Fruit fly (Drosophila melanogaster): ENCODE data around the gene Krn.
A peak's percentile ranks its signal among the peaks of the same experiment; 100 is the strongest.

Krn gene

dm6 chr3L:17657728-17658379, 3.8 kb upstream of the Krn start (continued):
- TF ChIP-seq CG2678 (tag; optimal IDR thresholded peaks at IDR 0.05) (peak; percentile 62), Hmr (GFP tag; optimal IDR thresholded peaks at IDR 0.05) (peak; percentile 43), BEAF-32 (GFP tag; optimal IDR thresholded peaks at IDR 0.05) (no peak), gcm (GFP tag; optimal IDR thresholded peaks at IDR 0.05) (peak; percentile 32), CG12071 (GFP tag; optimal IDR thresholded peaks at IDR 0.05) (no peak), ash1 (GFP tag; optimal IDR thresholded peaks at IDR 0.05) (no peak), sd (tag; optimal IDR thresholded peaks at IDR 0.05) (no peak), CG8359 (GFP tag; optimal IDR thresholded peaks at IDR 0.05; ENCODE audit: borderline replicate concordance) (peak; percentile 29), HmgZ (tag; optimal IDR thresholded peaks at IDR 0.05) (peak; percentile 34), CG17385 (GFP tag; optimal IDR thresholded peaks at IDR 0.05) (peak; percentile 17), peb (GFP tag; IDR thresholded peaks at IDR 0.05) (no peak), Mes4 (GFP tag; optimal IDR thresholded peaks at IDR 0.05) (no peak), E2f1 (GFP tag; IDR thresholded peaks at IDR 0.05) (no peak), chinmo (GFP tag; IDR thresholded peaks at IDR 0.05; ENCODE audit: partially characterized antibody) (no peak), CG17612 (GFP tag; IDR thresholded peaks at IDR 0.05) (no peak), CG7928 (GFP tag; optimal IDR thresholded peaks at IDR 0.05) (no peak), sug (tag; optimal IDR thresholded peaks at IDR 0.05) (peak; percentile 95), twi (tag; optimal IDR thresholded peaks at IDR 0.05) (no peak), Hr51 (GFP tag; optimal IDR thresholded peaks at IDR 0.05) (peak in 1 of 2 experiments; percentile 59), Mad (GFP tag; optimal IDR thresholded peaks at IDR 0.05) (no peak), PHDP (tag; optimal IDR thresholded peaks at IDR 0.05) (peak; percentile 59), bigmax (GFP tag; optimal IDR thresholded peaks at IDR 0.05) (no peak), B-H2 (GFP tag; optimal IDR thresholded peaks at IDR 0.05) (no peak), Dip3 (GFP tag; optimal IDR thresholded peaks at IDR 0.05) (peak; percentile 16), CG12299 (tag; optimal IDR thresholded peaks at IDR 0.05) (no peak), CG13624 (GFP tag; optimal IDR thresholded peaks at IDR 0.05) (no peak), CG30431 (GFP tag; optimal IDR thresholded peaks at IDR 0.05) (peak; percentile 14), CG31441 (GFP tag; IDR thresholded peaks at IDR 0.05) (no peak), fd96Cb (tag; optimal IDR thresholded peaks at IDR 0.05) (peak; percentile 48), D19A (tag; optimal IDR thresholded peaks at IDR 0.05) (peak; percentile 56), p53 (GFP tag; optimal IDR thresholded peaks at IDR 0.05) (no peak), hth (optimal IDR thresholded peaks at IDR 0.05) (no peak), pb (GFP tag; optimal IDR thresholded peaks at IDR 0.05) (no peak), CG15269 (tag; optimal IDR thresholded peaks at IDR 0.05) (peak; percentile 54), Fer3 (tag; optimal IDR thresholded peaks at IDR 0.05) (peak; percentile 7), H2.0 (GFP tag; IDR thresholded peaks at IDR 0.05) (no peak), dmrt11E (tag; optimal IDR thresholded peaks at IDR 0.05) (peak; percentile 45), CG12236 (GFP tag; optimal IDR thresholded peaks at IDR 0.05) (no peak), CG12942 (GFP tag; optimal IDR thresholded peaks at IDR 0.05) (no peak), CG14667 (GFP tag; IDR thresholded peaks at IDR 0.05) (no peak), CG13296 (GFP tag; optimal IDR thresholded peaks at IDR 0.05) (no peak), emc (GFP tag; optimal IDR thresholded peaks at IDR 0.05) (no peak), gem (tag; optimal IDR thresholded peaks at IDR 0.05) (peak; percentile 73), zfh2 (GFP tag; optimal IDR thresholded peaks at IDR 0.05) (no peak), ase (GFP tag; IDR thresholded peaks at IDR 0.05) (no peak), pzg (GFP tag; optimal IDR thresholded peaks at IDR 0.05) (no peak), ham (GFP tag; IDR thresholded peaks at IDR 0.05) (no peak), CG10321 (GFP tag; IDR thresholded peaks at IDR 0.05) (0 out of 2 replicates have a peak, but pooled peaks have one; percentile 7), CG17568 (GFP tag; optimal IDR thresholded peaks at IDR 0.05) (peak; percentile 44), CG10274 (GFP tag; optimal IDR thresholded peaks at IDR 0.05) (peak; percentile 7)

All from whole organism, embryonic.